Worm (Caenorhabditis elegans) whole organism, L2 larva: ENCODE measurements around the gene C29E4.10.

Source experiments
- C34F6.9 ChIP-seq: fragments of 150-350 bp; optimal IDR thresholded peaks from 2 replicates; lab custom pipeline; 2014; ENCODE audit warnings: missing biosample characterization, missing genetic modification characterization
- F13H6.1 ChIP-seq: sonication (generic microtip); optimal IDR thresholded peaks from 2 replicates; lab custom pipeline; 2016; ENCODE audit warnings: missing genetic modification characterization, missing compliant biosample characterization
- R02D3.7 ChIP-seq: fragments of 150-350 bp; optimal IDR thresholded peaks from 2 replicates; lab custom pipeline; 2014; ENCODE audit warnings: missing biosample characterization, missing genetic modification characterization
- Y55F3AM.14 ChIP-seq: fragments of 200-800 bp; sonication (Bioruptor generic); optimal IDR thresholded peaks from 2 replicates; lab custom pipeline; 2018; ENCODE audit warnings: mild to moderate bottlenecking, missing genetic modification characterization, missing compliant biosample characterization
- ZK546.5 ChIP-seq: sonication (generic microtip); optimal IDR thresholded peaks from 2 replicates; lab custom pipeline; 2017; ENCODE audit warnings: missing biosample characterization, missing genetic modification characterization
- alr-1 ChIP-seq: fragments of 150-350 bp; optimal IDR thresholded peaks from 2 replicates; lab custom pipeline; 2014; ENCODE audit warnings: missing biosample characterization, missing genetic modification characterization
- aly-2 ChIP-seq: fragments of 150-350 bp; optimal IDR thresholded peaks from 2 replicates; lab custom pipeline; 2014; ENCODE audit warnings: missing biosample characterization, missing genetic modification characterization
- ama-1 ChIP-seq: fragments of 150-350 bp; optimal IDR thresholded peaks from 2 replicates; lab custom pipeline; 2018; ENCODE audit warnings: inconsistent platforms
- blmp-1 ChIP-seq: sonication (generic microtip); optimal IDR thresholded peaks from 2 replicates; lab custom pipeline; 2017; ENCODE audit warnings: missing genetic modification characterization, mild to moderate bottlenecking, missing compliant biosample characterization, antibody characterized with exemption, moderate library complexity; ENCODE audit not compliant: insufficient read depth
- ceh-16 ChIP-seq: fragments of 150-350 bp; optimal IDR thresholded peaks from 2 replicates; lab custom pipeline; 2014; ENCODE audit warnings: missing biosample characterization, missing genetic modification characterization
- ceh-82 ChIP-seq: fragments of 150-350 bp; optimal IDR thresholded peaks from 2 replicates; lab custom pipeline; 2014; ENCODE audit warnings: missing biosample characterization, missing genetic modification characterization
- crh-2 ChIP-seq: sonication (generic microtip); optimal IDR thresholded peaks from 2 replicates; lab custom pipeline; 2017; ENCODE audit warnings: missing biosample characterization, missing genetic modification characterization
- dmd-4 ChIP-seq: sonication (generic microtip); optimal IDR thresholded peaks from 2 replicates; lab custom pipeline; 2017; ENCODE audit warnings: missing biosample characterization, missing genetic modification characterization
- egl-27 ChIP-seq: sonication (generic microtip); optimal IDR thresholded peaks from 3 replicates; lab custom pipeline; 2017; ENCODE audit warnings: missing biosample characterization, missing genetic modification reagents, missing genetic modification characterization
- elt-1 ChIP-seq: fragments of 150-350 bp; optimal IDR thresholded peaks from 2 replicates; lab custom pipeline; 2014; ENCODE audit warnings: missing biosample characterization, missing genetic modification characterization
- elt-3 ChIP-seq: sonication (generic microtip); optimal IDR thresholded peaks from 2 replicates; lab custom pipeline; 2017; ENCODE audit warnings: missing biosample characterization, missing genetic modification characterization
- fos-1 ChIP-seq: fragments of 150-350 bp; optimal IDR thresholded peaks from 2 replicates; lab custom pipeline; 2014; ENCODE audit warnings: missing biosample characterization, missing genetic modification characterization
- gmeb-1 ChIP-seq: fragments of 150-350 bp; optimal IDR thresholded peaks from 2 replicates; lab custom pipeline; 2014; ENCODE audit warnings: missing biosample characterization, missing genetic modification characterization
- lin-11 ChIP-seq: fragments of 150-350 bp; sonication (generic microtip); optimal IDR thresholded peaks from 2 replicates; lab custom pipeline; 2014; ENCODE audit warnings: missing biosample characterization, missing genetic modification characterization, inconsistent platforms, mixed read lengths
- lin-13 ChIP-seq: fragments of 150-350 bp; optimal IDR thresholded peaks from 2 replicates; lab custom pipeline; 2014; ENCODE audit warnings: missing biosample characterization, missing genetic modification reagents, missing genetic modification characterization
- lin-39 ChIP-seq: fragments of 150-350 bp; optimal IDR thresholded peaks from 2 replicates; lab custom pipeline; 2014; ENCODE audit warnings: missing biosample characterization, missing genetic modification reagents, missing genetic modification characterization
- lsy-2 ChIP-seq, 2 experiments: fragments of 150-350 bp in 1 of 2; sonication (generic microtip) in 1 of 2; optimal IDR thresholded peaks; 2 replicates each; lab custom pipeline; 2014 to 2017; ENCODE audit warnings: missing biosample characterization in 2 of 2, missing genetic modification characterization in 2 of 2
- mab-5 ChIP-seq: fragments of 150-350 bp; optimal IDR thresholded peaks from 2 replicates; lab custom pipeline; 2014; ENCODE audit warnings: missing biosample characterization, missing genetic modification characterization
- mbf-1 ChIP-seq: sonication (generic microtip); optimal IDR thresholded peaks from 2 replicates; lab custom pipeline; 2017; ENCODE audit warnings: missing biosample characterization, missing genetic modification characterization
- mdl-1 ChIP-seq, 2 experiments: fragments of 150-350 bp in 1 of 2; sonication (generic microtip) in 1 of 2; optimal IDR thresholded peaks; 2 replicates each; lab custom pipeline; 2017; ENCODE audit warnings: missing biosample characterization in 2 of 2, missing genetic modification characterization in 2 of 2
- nhr-10 ChIP-seq: sonication (generic microtip); optimal IDR thresholded peaks from 2 replicates; lab custom pipeline; 2017; ENCODE audit warnings: missing biosample characterization, missing genetic modification characterization
- nhr-11 ChIP-seq: fragments of 150-350 bp; optimal IDR thresholded peaks from 2 replicates; lab custom pipeline; 2014; ENCODE audit warnings: missing biosample characterization, missing genetic modification characterization
- nhr-12 ChIP-seq: fragments of 150-350 bp; optimal IDR thresholded peaks from 2 replicates; lab custom pipeline; 2014; ENCODE audit warnings: missing biosample characterization, missing genetic modification characterization
- nhr-129 ChIP-seq: fragments of 150-350 bp; optimal IDR thresholded peaks from 2 replicates; lab custom pipeline; 2014; ENCODE audit warnings: missing biosample characterization, missing genetic modification characterization
- nhr-21 ChIP-seq: fragments of 150-350 bp; optimal IDR thresholded peaks from 2 replicates; lab custom pipeline; 2014; ENCODE audit warnings: missing biosample characterization, missing genetic modification characterization
- nhr-23 ChIP-seq: fragments of 150-350 bp; optimal IDR thresholded peaks from 2 replicates; lab custom pipeline; 2014; ENCODE audit warnings: missing biosample characterization, missing genetic modification reagents, missing genetic modification characterization
- nhr-237 ChIP-seq: fragments of 150-350 bp; optimal IDR thresholded peaks from 2 replicates; lab custom pipeline; 2014; ENCODE audit warnings: missing biosample characterization, missing genetic modification characterization
- nhr-25 ChIP-seq: fragments of 150-350 bp; sonication (generic microtip); optimal IDR thresholded peaks from 3 replicates; lab custom pipeline; 2014; ENCODE audit warnings: missing biosample characterization, missing genetic modification characterization
- nhr-6 ChIP-seq: fragments of 150-350 bp; optimal IDR thresholded peaks from 2 replicates; lab custom pipeline; 2014; ENCODE audit warnings: missing biosample characterization, missing genetic modification characterization
- nhr-77 ChIP-seq: fragments of 150-350 bp; optimal IDR thresholded peaks from 2 replicates; lab custom pipeline; 2014; ENCODE audit warnings: missing biosample characterization, missing genetic modification characterization
- peb-1 ChIP-seq: fragments of 150-350 bp; optimal IDR thresholded peaks from 2 replicates; lab custom pipeline; 2014; ENCODE audit warnings: missing biosample characterization, missing genetic modification characterization
- sem-4 ChIP-seq: fragments of 150-350 bp; optimal IDR thresholded peaks from 2 replicates; lab custom pipeline; 2014; ENCODE audit warnings: missing biosample characterization, missing genetic modification reagents, missing genetic modification characterization
- skn-1 ChIP-seq: sonication (generic microtip); optimal IDR thresholded peaks from 2 replicates; lab custom pipeline; 2017; ENCODE audit warnings: missing biosample characterization, missing genetic modification characterization
- sma-3 ChIP-seq: sonication (generic microtip); optimal IDR thresholded peaks from 2 replicates; lab custom pipeline; 2016; ENCODE audit warnings: missing genetic modification reagents, missing genetic modification characterization, missing compliant biosample characterization
- sma-9 ChIP-seq, 2 experiments: fragments of 150-350 bp in 1 of 2; sonication (generic microtip) in 1 of 2; optimal IDR thresholded peaks; 2 replicates each; lab custom pipeline; 2014 to 2016; ENCODE audit warnings: missing genetic modification characterization in 2 of 2, mild to moderate bottlenecking in 1 of 2, missing biosample characterization in 1 of 2, missing compliant biosample characterization in 1 of 2, missing genetic modification reagents in 1 of 2, moderate library complexity in 1 of 2
- snpc-4 ChIP-seq: fragments of 150-350 bp; optimal IDR thresholded peaks from 2 replicates; lab custom pipeline; 2014; ENCODE audit warnings: missing biosample characterization, missing genetic modification characterization
- unc-39 ChIP-seq: fragments of 150-350 bp; optimal IDR thresholded peaks from 2 replicates; lab custom pipeline; 2014; ENCODE audit warnings: missing biosample characterization, missing genetic modification characterization
- unc-55 ChIP-seq: fragments of 150-350 bp; sonication (generic microtip); optimal IDR thresholded peaks from 3 replicates; lab custom pipeline; 2014; ENCODE audit warnings: missing biosample characterization, missing genetic modification reagents, missing genetic modification characterization
- unc-62 ChIP-seq: fragments of 150-350 bp; optimal IDR thresholded peaks from 2 replicates; lab custom pipeline; 2014; ENCODE audit warnings: missing biosample characterization, missing genetic modification reagents, missing genetic modification characterization
- zag-1 ChIP-seq: fragments of 150-350 bp; optimal IDR thresholded peaks from 2 replicates; lab custom pipeline; 2014; ENCODE audit warnings: missing biosample characterization, missing genetic modification characterization
- ztf-1 ChIP-seq: fragments of 200-800 bp; sonication (Bioruptor generic); conservative IDR thresholded peaks from 2 replicates; pipeline ENCODE4 v1.3.6; 2022; ENCODE audit warnings: missing genetic modification characterization, missing compliant biosample characterization
- ztf-11 ChIP-seq: sonication (generic microtip); optimal IDR thresholded peaks from 2 replicates; lab custom pipeline; 2017; ENCODE audit warnings: missing biosample characterization, missing genetic modification characterization
- ztf-4 ChIP-seq: fragments of 150-350 bp; optimal IDR thresholded peaks from 2 replicates; lab custom pipeline; 2014; ENCODE audit warnings: missing biosample characterization, missing genetic modification characterization

Gene C29E4.10

ce11 chrIII:7933235-7933634 lies 4.4 kb upstream of the C29E4.10 start, which contains the start of gene ran-2:
ran-2 (plus strand) TSS chrIII:7933535.
- TF ChIP-seq zag-1 (tag; lab: Kevin White, UChicago), result no peak
- TF ChIP-seq ceh-82, result no peak
- no peak for TF ChIP-seq elt-1 (tag; lab: Kevin White, UChicago)
- peak; percentile 6 for TF ChIP-seq blmp-1 (tag; lab: Kevin White, UChicago)
- no peak for TF ChIP-seq ztf-1 (GFP tag; lab: Robert Waterston, UW)
- TF ChIP-seq nhr-25 (tag; lab: Kevin White, UChicago), result no peak
- TF ChIP-seq fos-1 (tag; lab: Kevin White, UChicago), result peak; percentile 34

DNA sequence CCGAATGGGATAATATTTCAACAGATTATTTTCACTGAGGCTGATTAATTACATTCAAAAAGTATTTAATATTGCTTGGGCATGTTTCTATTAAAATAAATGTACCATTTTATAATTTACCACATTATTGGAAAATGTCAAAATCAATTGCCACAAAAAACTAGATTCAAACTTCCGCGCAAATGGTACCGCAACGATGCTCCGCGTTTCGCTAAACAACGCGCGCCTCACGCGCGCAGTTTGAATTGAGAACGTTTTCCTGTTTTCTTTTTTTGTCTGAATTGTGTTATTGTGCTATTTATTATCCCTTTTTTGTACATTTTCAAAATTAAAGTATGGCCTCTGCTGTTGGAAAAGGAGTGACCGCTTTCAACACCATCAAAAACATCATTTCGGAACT lies 3.2 kb downstream of the C29E4.10 start, which contains the start of gene C29E4.12:
C29E4.12 (plus strand) TSS at position 333 of the 400 bp plus-strand sequence.
- TF ChIP-seq nhr-11 (tag; lab: Kevin White, UChicago) (no peak), R02D3.7 (peak; percentile 20), mdl-1 (tag; optimal IDR thresholded peaks at IDR 0.05; lab: Kevin White, UChicago) (no peak), ceh-82 (no peak), F13H6.1 (tag; lab: Kevin White, UChicago) (peak; percentile 46), nhr-6 (no peak), lin-11 (tag; lab: Kevin White, UChicago) (peak; percentile 70), fos-1 (tag; lab: Kevin White, UChicago) (no peak), gmeb-1 (tag; lab: Kevin White, UChicago) (peak; percentile 97), nhr-10 (no peak), ztf-1 (GFP tag; lab: Robert Waterston, UW) (no peak), nhr-23 (tag; lab: Kevin White, UChicago) (no peak), alr-1 (tag; lab: Kevin White, UChicago) (no peak), ceh-16 (tag; lab: Kevin White, UChicago) (no peak), ztf-11 (no peak), nhr-12 (tag; lab: Kevin White, UChicago) (no peak), unc-39 (tag; lab: Kevin White, UChicago) (no peak), ztf-4 (no peak), nhr-25 (tag; lab: Kevin White, UChicago) (peak; percentile 60), nhr-237 (tag; lab: Kevin White, UChicago) (no peak), mab-5 (tag; lab: Kevin White, UChicago) (peak; percentile 56), nhr-21 (tag; lab: Kevin White, UChicago) (peak; percentile 42), dmd-4 (no peak), elt-3 (no peak), zag-1 (tag; lab: Kevin White, UChicago) (no peak), sem-4 (tag; lab: Kevin White, UChicago) (no peak), egl-27 (tag; lab: Kevin White, UChicago) (no peak), lin-13 (GFP tag; lab: Kevin White, UChicago) (peak; percentile 68), lin-39 (tag; lab: Kevin White, UChicago) (no peak), unc-62 (GFP tag; lab: Kevin White, UChicago) (no peak), peb-1 (tag; lab: Kevin White, UChicago) (no peak), ZK546.5 (no peak), unc-55 (GFP tag; lab: Kevin White, UChicago) (peak; percentile 86), sma-3 (GFP tag; lab: Kevin White, UChicago) (peak; percentile 61), blmp-1 (tag; lab: Kevin White, UChicago) (no peak), nhr-129 (peak; percentile 64), C34F6.9 (tag; lab: Kevin White, UChicago) (peak; percentile 81), nhr-77 (tag; lab: Kevin White, UChicago) (peak; percentile 30), Y55F3AM.14 (GFP tag; lab: Kevin White, UChicago) (no peak), elt-1 (tag; lab: Kevin White, UChicago) (no peak), ama-1 (lab: Kevin White, UChicago) (peak; percentile 31), lsy-2 (tag; optimal IDR thresholded peaks at IDR 0.05; lab: Kevin White, UChicago) (peak; percentile 51 to 88), sma-9 (GFP tag; optimal IDR thresholded peaks at IDR 0.05; lab: Kevin White, UChicago) (peak; percentile 58), sma-9 (tag; optimal IDR thresholded peaks at IDR 0.05; lab: Kevin White, UChicago) (no peak), aly-2 (tag; lab: Kevin White, UChicago) (no peak), skn-1 (no peak), snpc-4 (no peak), crh-2 (tag; lab: Kevin White, UChicago) (peak; percentile 49), mbf-1 (no peak)
